1 fruit fly cellular context compared by ENCODE assay signal in the genomic region with DNA sequence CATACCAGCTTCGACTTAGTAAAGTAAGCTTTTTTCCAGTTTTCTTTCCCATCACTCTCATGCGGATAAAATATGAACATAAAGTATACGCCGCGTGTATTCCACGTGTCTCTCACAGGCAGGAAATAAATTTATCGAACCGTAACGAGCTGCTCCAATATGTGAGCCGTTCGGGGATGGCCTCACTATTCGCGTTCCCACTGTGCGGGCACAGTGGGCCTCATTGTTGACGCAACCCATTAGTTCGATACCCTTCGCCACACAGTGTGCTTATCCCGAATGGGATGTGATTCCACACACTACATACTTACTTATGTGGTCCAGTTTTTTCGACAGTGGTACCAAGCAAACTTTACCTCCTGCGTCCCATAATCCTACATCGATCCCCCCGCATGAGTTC.
TF ChIP-seq lines count a peak whose summit lies in the region.

No protein-coding gene starts in this region.

TF ChIP-seq in whole organism, embryonic, 481 proteins besides CTCF, POLR2A, EP300 and RAD21 (continued from another document):
- TF ChIP-seq HHEX (GFP tag; optimal IDR thresholded peaks at IDR 0.05; lab: Kevin White, UChicago) (peak; percentile 4), CG3163 (GFP tag; optimal IDR thresholded peaks at IDR 0.05; lab: Kevin White, UChicago) (no peak), crp (GFP tag; optimal IDR thresholded peaks at IDR 0.05; lab: Kevin White, UChicago) (no peak), klu (GFP tag; IDR thresholded peaks at IDR 0.05; lab: Robert Waterston, UW) (no peak), CG11723 (GFP tag; optimal IDR thresholded peaks at IDR 0.05; lab: Kevin White, UChicago) (no peak), row (GFP tag; IDR thresholded peaks at IDR 0.05; lab: Robert Waterston, UW) (peak; percentile 44; the same call in 2 of the 3 replicates), knrl (GFP tag; IDR thresholded peaks at IDR 0.05; lab: Robert Waterston, UW; ENCODE audit: partially characterized antibody) (no peak), CG12236 (GFP tag; optimal IDR thresholded peaks at IDR 0.05; lab: Kevin White, UChicago) (no peak), CG3407 (GFP tag; optimal IDR thresholded peaks at IDR 0.05; lab: Kevin White, UChicago) (no peak), CG6689 (GFP tag; IDR thresholded peaks at IDR 0.05; lab: Robert Waterston, UW) (no peak), org-1 (GFP tag; optimal IDR thresholded peaks at IDR 0.05; lab: Kevin White, UChicago) (no peak), CG6765 (GFP tag; optimal IDR thresholded peaks at IDR 0.05; lab: Kevin White, UChicago) (no peak), wor (GFP tag; IDR thresholded peaks at IDR 0.05; lab: Robert Waterston, UW) (no peak), al (GFP tag; IDR thresholded peaks at IDR 0.05; lab: Robert Waterston, UW) (peak; percentile 20; the same call in 1 of the 2 replicates), Stat92E (GFP tag; optimal IDR thresholded peaks at IDR 0.05; lab: Kevin White, UChicago) (no peak), CG10462 (GFP tag; optimal IDR thresholded peaks at IDR 0.05; lab: Kevin White, UChicago) (no peak), CHES-1-like (GFP tag; optimal IDR thresholded peaks at IDR 0.05; lab: Kevin White, UChicago) (no peak), Atf6 (GFP tag; IDR thresholded peaks at IDR 0.05; lab: Robert Waterston, UW) (no peak), CG11247 (GFP tag; IDR thresholded peaks at IDR 0.05; lab: Robert Waterston, UW) (no peak), exex (tag; optimal IDR thresholded peaks at IDR 0.05; lab: Kevin White, UChicago) (no peak), CG16813 (GFP tag; IDR thresholded peaks at IDR 0.05; lab: Robert Waterston, UW; ENCODE audit: partially characterized antibody) (no peak), dysf (GFP tag; IDR thresholded peaks at IDR 0.05; lab: Robert Waterston, UW) (peak; percentile 47; the same call in 1 of the 3 replicates), sens (GFP tag; lab: Kevin White, UChicago) (peak; percentile 14), CG11696 (GFP tag; IDR thresholded peaks at IDR 0.05; lab: Robert Waterston, UW) (no peak), slbo (GFP tag; IDR thresholded peaks at IDR 0.05; lab: Robert Waterston, UW) (peak; percentile 52), gce (GFP tag; IDR thresholded peaks at IDR 0.05; lab: Robert Waterston, UW) (0 out of 3 replicates have a peak, but pooled peaks have one; percentile 11), slp2 (GFP tag; optimal IDR thresholded peaks at IDR 0.05; lab: Kevin White, UChicago) (no peak), CG17612 (GFP tag; IDR thresholded peaks at IDR 0.05; lab: Robert Waterston, UW) (no peak), chm (GFP tag; IDR thresholded peaks at IDR 0.05; lab: Robert Waterston, UW) (no peak), aop (GFP tag; IDR thresholded peaks at IDR 0.05; lab: Robert Waterston, UW) (no peak), gt (GFP tag; IDR thresholded peaks at IDR 0.05; lab: Robert Waterston, UW) (no peak), ranshi (GFP tag; IDR thresholded peaks at IDR 0.05; lab: Robert Waterston, UW) (peak; percentile 13; the same call in 1 of the 2 replicates), Optix (GFP tag; IDR thresholded peaks at IDR 0.05; lab: Robert Waterston, UW) (0 out of 3 replicates have a peak, but pooled peaks have one; percentile 28), Oli (tag; optimal IDR thresholded peaks at IDR 0.05; lab: Kevin White, UChicago) (no peak), zfh2 (GFP tag; optimal IDR thresholded peaks at IDR 0.05; lab: Kevin White, UChicago) (peak; percentile 11), CG3847 (GFP tag; IDR thresholded peaks at IDR 0.05; lab: Robert Waterston, UW) (peak; percentile 8; the same call in 1 of the 2 replicates), shn (GFP tag; optimal IDR thresholded peaks at IDR 0.05; lab: Kevin White, UChicago) (peak; percentile 25), Abd-B (GFP tag; optimal IDR thresholded peaks at IDR 0.05; lab: Kevin White, UChicago) (no peak), ind (GFP tag; optimal IDR thresholded peaks at IDR 0.05; lab: Kevin White, UChicago) (peak; percentile 21), Bgb (GFP tag; IDR thresholded peaks at IDR 0.05; lab: Robert Waterston, UW; ENCODE audit: partially characterized antibody) (no peak), mam (GFP tag; optimal IDR thresholded peaks at IDR 0.05; lab: Kevin White, UChicago) (peak; percentile 46), CG8924 (tag; optimal IDR thresholded peaks at IDR 0.05; lab: Kevin White, UChicago) (no peak), croc (GFP tag; conservative IDR thresholded peaks at IDR 0.05; lab: Robert Waterston, UW) (no peak), CG1647 (GFP tag; optimal IDR thresholded peaks at IDR 0.05; lab: Kevin White, UChicago) (no peak), CG7372 (GFP tag; IDR thresholded peaks at IDR 0.05; lab: Robert Waterston, UW) (0 out of 2 replicates have a peak, but pooled peaks have one; percentile 36), CG10431 (GFP tag; optimal IDR thresholded peaks at IDR 0.05; lab: Kevin White, UChicago) (no peak), fu2 (GFP tag; optimal IDR thresholded peaks at IDR 0.05; lab: Kevin White, UChicago) (no peak), CG6272 (GFP tag; IDR thresholded peaks at IDR 0.05; lab: Robert Waterston, UW) (no peak), CG2120 (GFP tag; optimal IDR thresholded peaks at IDR 0.05; lab: Kevin White, UChicago) (peak; percentile 25), dimm (GFP tag; IDR thresholded peaks at IDR 0.05; lab: Robert Waterston, UW) (no peak), CG4707 (GFP tag; optimal IDR thresholded peaks at IDR 0.05; lab: Kevin White, UChicago) (peak; percentile 79), CG9215 (GFP tag; IDR thresholded peaks at IDR 0.05; lab: Robert Waterston, UW) (no peak), Med (GFP tag; lab: Kevin White, UChicago) (peak; percentile 79), sisA (GFP tag; IDR thresholded peaks at IDR 0.05; lab: Robert Waterston, UW) (0 out of 2 replicates have a peak, but pooled peaks have one; percentile 34), CG16779 (GFP tag; IDR thresholded peaks at IDR 0.05; lab: Robert Waterston, UW) (no peak), psq (GFP tag; optimal IDR thresholded peaks at IDR 0.05; lab: Kevin White, UChicago) (no peak), hkb (optimal IDR thresholded peaks at IDR 0.05; lab: Kevin White, UChicago) (no peak), hkb (GFP tag; IDR thresholded peaks at IDR 0.05; lab: Robert Waterston, UW) (peak; percentile 40), vnd (GFP tag; IDR thresholded peaks at IDR 0.05; lab: Robert Waterston, UW; ENCODE audit: partially characterized antibody) (no peak), Ets97D (GFP tag; optimal IDR thresholded peaks at IDR 0.05; lab: Kevin White, UChicago) (no peak), Dip3 (GFP tag; optimal IDR thresholded peaks at IDR 0.05; lab: Kevin White, UChicago) (peak; percentile 0), ap (GFP tag; IDR thresholded peaks at IDR 0.05; lab: Robert Waterston, UW) (0 out of 2 replicates have a peak, but pooled peaks have one; percentile 11), CG12769 (tag; optimal IDR thresholded peaks at IDR 0.05; lab: Kevin White, UChicago) (peak; percentile 55), Rfx (GFP tag; IDR thresholded peaks at IDR 0.05; lab: Robert Waterston, UW) (peak; percentile 46; the same call in 1 of the 2 replicates), gfzf (GFP tag; optimal IDR thresholded peaks at IDR 0.05; lab: Kevin White, UChicago) (no peak), CG7556 (GFP tag; optimal IDR thresholded peaks at IDR 0.05; lab: Kevin White, UChicago) (no peak), CG15479 (GFP tag; optimal IDR thresholded peaks at IDR 0.05; lab: Kevin White, UChicago) (no peak), TFAM (GFP tag; optimal IDR thresholded peaks at IDR 0.05; lab: Kevin White, UChicago) (no peak), CG14710 (tag; optimal IDR thresholded peaks at IDR 0.05; lab: Kevin White, UChicago) (no peak), wdn (GFP tag; IDR thresholded peaks at IDR 0.05; lab: Robert Waterston, UW) (no peak), ab (GFP tag; optimal IDR thresholded peaks at IDR 0.05; lab: Kevin White, UChicago) (no peak)
TF ChIP-seq in whole organism, embryonic: peak in this region for 34.
